Worm (Caenorhabditis elegans): ENCODE data around the gene fipr-4.

- TF ChIP-seq tbp1 (GFP tag; optimal IDR thresholded peaks at IDR 0.05) (no peak), hrde-1 (tag; optimal IDR thresholded peaks at IDR 0.05; ENCODE audit: borderline replicate concordance) (no peak), snpc-4 (GFP tag; optimal IDR thresholded peaks at IDR 0.05) (no peak), snpc-4 (tag; optimal IDR thresholded peaks at IDR 0.05) (no peak), bed-2 (GFP tag; IDR thresholded peaks at IDR 0.05) (no peak), ceh-58 (GFP tag; IDR thresholded peaks at IDR 0.05) (no peak), hlh-26 (GFP tag; conservative IDR thresholded peaks at IDR 0.05) (no peak)
These were observed 36.8 kb upstream of the fipr-4 start for ce11 chrV:10265019-10265418.

Measured in whole organism, young adult.